Fruit fly (Drosophila melanogaster): Measurements from ENCODE around the gene Adhr.

DNA sequence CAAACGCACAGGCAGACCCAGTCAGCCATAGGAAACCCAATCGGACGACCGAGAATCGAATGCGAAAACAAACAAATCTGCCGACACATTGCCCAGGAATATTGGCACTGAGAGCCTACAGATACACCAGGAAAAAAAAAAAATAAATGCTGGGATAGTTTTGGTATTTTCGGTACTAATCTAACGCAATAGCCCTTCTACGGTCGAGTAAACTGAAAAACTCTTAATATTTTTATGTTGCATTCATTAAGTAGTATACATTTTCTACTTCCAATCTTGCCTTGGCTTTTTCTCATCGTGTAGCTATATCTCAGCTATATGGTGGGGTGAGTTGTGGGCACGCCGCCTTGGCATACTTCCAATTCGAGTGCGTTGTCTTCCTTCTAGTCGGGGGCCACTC is 4.2 kb downstream of the Adhr start:
- TF ChIP-seq CG8478 (optimal IDR thresholded peaks at IDR 0.05) (no peak), CTCF (optimal IDR thresholded peaks at IDR 0.05) (no peak)

Data from S2 (cell line).